Fruit fly (Drosophila melanogaster): ENCODE results near the gene btl.

Gene btl

dm6 chr3L:14028485-14029384, 46.8 kb upstream of the btl start, which contains the start of gene Ptip (continued):
- peak; percentile 55 for TF ChIP-seq gro (GFP tag; optimal IDR thresholded peaks at IDR 0.05)
- peak; percentile 59 for TF ChIP-seq MESR4 (GFP tag; optimal IDR thresholded peaks at IDR 0.05)
- no peak for TF ChIP-seq crol (GFP tag; IDR thresholded peaks at IDR 0.05)
- TF ChIP-seq lola (GFP tag; optimal IDR thresholded peaks at IDR 0.05): peak in 1 of 3 experiments; percentile 5
- no peak for TF ChIP-seq so (GFP tag; IDR thresholded peaks at IDR 0.05)
- TF ChIP-seq Sin3A (optimal IDR thresholded peaks at IDR 0.05): peak; percentile 86
- no peak for TF ChIP-seq Asciz (GFP tag; optimal IDR thresholded peaks at IDR 0.05)
- TF ChIP-seq Myb (GFP tag; optimal IDR thresholded peaks at IDR 0.05): peak; percentile 58
- TF ChIP-seq CG10959 (GFP tag; IDR thresholded peaks at IDR 0.05): no peak
- peak in 1 of 2 experiments; percentile 70 for TF ChIP-seq insv (GFP tag; optimal IDR thresholded peaks at IDR 0.05)
- no peak for TF ChIP-seq bowl (GFP tag; IDR thresholded peaks at IDR 0.05)
- TF ChIP-seq Sry-δ (GFP tag; optimal IDR thresholded peaks at IDR 0.05): peak; percentile 99
- no peak for TF ChIP-seq Trl (optimal IDR thresholded peaks at IDR 0.05)
- no peak for TF ChIP-seq Trl (GFP tag; optimal IDR thresholded peaks at IDR 0.05)
- TF ChIP-seq CG12219 (GFP tag; optimal IDR thresholded peaks at IDR 0.05): peak; percentile 49
- TF ChIP-seq Doc2 (GFP tag; IDR thresholded peaks at IDR 0.05): no peak
- peak; percentile 91 for TF ChIP-seq pzg (GFP tag; optimal IDR thresholded peaks at IDR 0.05)
- TF ChIP-seq Chrac-16 (GFP tag; optimal IDR thresholded peaks at IDR 0.05): no peak
- no peak for TF ChIP-seq CG15696 (tag; optimal IDR thresholded peaks at IDR 0.05)
- TF ChIP-seq CG4328 (GFP tag; optimal IDR thresholded peaks at IDR 0.05): no peak
- no peak for TF ChIP-seq Dek (tag; optimal IDR thresholded peaks at IDR 0.05)
- TF ChIP-seq ems (GFP tag; optimal IDR thresholded peaks at IDR 0.05): no peak
- peak; percentile 94 for TF ChIP-seq unc-4 (GFP tag; IDR thresholded peaks at IDR 0.05; ENCODE audit: partially characterized antibody)
- peak; percentile 48 for TF ChIP-seq dm (GFP tag; optimal IDR thresholded peaks at IDR 0.05)
- TF ChIP-seq CG1024 (GFP tag; IDR thresholded peaks at IDR 0.05): no peak
- peak; percentile 91 for TF ChIP-seq chinmo (GFP tag; IDR thresholded peaks at IDR 0.05; ENCODE audit: partially characterized antibody)
- no peak for TF ChIP-seq CG30403 (GFP tag; optimal IDR thresholded peaks at IDR 0.05)
- TF ChIP-seq Mrtf (GFP tag; IDR thresholded peaks at IDR 0.05): no peak
- TF ChIP-seq CG34224 (GFP tag; IDR thresholded peaks at IDR 0.05; ENCODE audit: partially characterized antibody): peak; percentile 91
- no peak for TF ChIP-seq CG8089 (GFP tag; optimal IDR thresholded peaks at IDR 0.05)
- no peak for TF ChIP-seq CG5245 (GFP tag; optimal IDR thresholded peaks at IDR 0.05)
- no peak for TF ChIP-seq jumu (GFP tag; optimal IDR thresholded peaks at IDR 0.05)
- peak; percentile 3 for TF ChIP-seq maf-S (GFP tag; optimal IDR thresholded peaks at IDR 0.05)
- no peak for TF ChIP-seq CG10321 (GFP tag; IDR thresholded peaks at IDR 0.05)
- TF ChIP-seq Abd-B (GFP tag; optimal IDR thresholded peaks at IDR 0.05): peak; percentile 81
- peak; percentile 29 for TF ChIP-seq CG9797 (GFP tag; optimal IDR thresholded peaks at IDR 0.05)
- TF ChIP-seq kay (GFP tag; optimal IDR thresholded peaks at IDR 0.05): no peak
- TF ChIP-seq CG7372 (GFP tag; IDR thresholded peaks at IDR 0.05): no peak
- no peak for TF ChIP-seq ac (GFP tag; optimal IDR thresholded peaks at IDR 0.05)
- TF ChIP-seq NC2β (GFP tag; optimal IDR thresholded peaks at IDR 0.05): no peak
- TF ChIP-seq HLHmδ (GFP tag; optimal IDR thresholded peaks at IDR 0.05): peak; percentile 97
- peak; percentile 99 for TF ChIP-seq BEAF-32 (GFP tag; optimal IDR thresholded peaks at IDR 0.05)
- TF ChIP-seq Lhr (GFP tag; optimal IDR thresholded peaks at IDR 0.05): peak; percentile 29
- no peak for TF ChIP-seq CG10543 (GFP tag; optimal IDR thresholded peaks at IDR 0.05)
- no peak for TF ChIP-seq esg (GFP tag; conservative IDR thresholded peaks at IDR 0.05)
- TF ChIP-seq CG11093 (GFP tag; IDR thresholded peaks at IDR 0.05): no peak
- 0 out of 3 replicates have a peak, but pooled peaks have one; percentile 9 for TF ChIP-seq ase (GFP tag; IDR thresholded peaks at IDR 0.05)
- no peak for TF ChIP-seq lbe (GFP tag; optimal IDR thresholded peaks at IDR 0.05)
- no peak for TF ChIP-seq CG32772 (GFP tag; IDR thresholded peaks at IDR 0.05)
- TF ChIP-seq Hmr (GFP tag; optimal IDR thresholded peaks at IDR 0.05): peak; percentile 54
